Worm (Caenorhabditis elegans): ENCODE results near the gene ham-2.

DNA sequence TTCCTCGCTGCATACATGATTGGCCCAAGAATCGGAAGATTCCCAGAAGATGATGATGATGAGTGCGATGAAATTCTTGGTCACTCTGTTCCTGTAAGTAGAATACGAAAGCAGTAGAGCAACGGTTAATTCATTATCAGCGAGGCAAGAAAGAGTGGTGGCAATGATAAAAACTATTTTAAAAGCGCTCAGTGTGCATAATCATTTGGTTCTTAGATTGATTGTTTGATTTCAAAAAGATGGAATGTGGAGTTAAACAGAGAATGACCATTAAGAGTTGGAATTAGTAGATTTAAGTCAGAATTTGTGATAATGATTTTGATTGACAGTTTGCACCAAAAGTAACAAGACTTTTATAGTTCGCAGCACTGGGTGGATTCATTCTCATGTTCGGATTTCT is 12.6 kb downstream of the ham-2 start:
- TF ChIP-seq nhr-77 (tag; optimal IDR thresholded peaks at IDR 0.05): no peak
- no peak for TF ChIP-seq lin-15B (tag; optimal IDR thresholded peaks at IDR 0.05)
- TF ChIP-seq jun-1 (tag; optimal IDR thresholded peaks at IDR 0.05): peak; percentile 29
- TF ChIP-seq unc-62 (GFP tag; optimal IDR thresholded peaks at IDR 0.05): no peak
- no peak for TF ChIP-seq ztf-11 (tag; optimal IDR thresholded peaks at IDR 0.05)
